Worm (Caenorhabditis elegans) whole organism, L4 larva: ENCODE results near the gene egl-13.

Experiments
- F37D6.2 ChIP-seq: sonication (generic microtip); optimal IDR thresholded peaks from 2 replicates; lab custom pipeline; 2016; ENCODE audit warnings: mild to moderate bottlenecking, missing genetic modification characterization, missing compliant biosample characterization
- R02D3.7 ChIP-seq: fragments of 150-350 bp; sonication (generic microtip); optimal IDR thresholded peaks from 3 replicates; lab custom pipeline; 2014; ENCODE audit warnings: missing biosample characterization, missing genetic modification characterization
- aha-1 ChIP-seq: fragments of 150-350 bp; peaks from one replicate; lab custom pipeline; 2014; ENCODE audit warnings: missing biosample characterization, missing genetic modification characterization
- ceh-82 ChIP-seq: sonication (generic microtip); optimal IDR thresholded peaks from 2 replicates; lab custom pipeline; 2017; ENCODE audit warnings: missing biosample characterization, missing genetic modification characterization
- lir-3 ChIP-seq: sonication (generic microtip); optimal IDR thresholded peaks from 2 replicates; lab custom pipeline; 2016; ENCODE audit warnings: mild to moderate bottlenecking, missing genetic modification characterization, missing compliant biosample characterization
- mdt-29 ChIP-seq: fragments of 200-800 bp; sonication (Bioruptor generic); IDR thresholded peaks from 2 replicates; pipeline ENCODE4 v1.3.6; 2022; ENCODE audit warnings: missing genetic modification reagents, missing genetic modification characterization, missing compliant biosample characterization
- pqm-1 ChIP-seq: sonication (generic microtip); optimal IDR thresholded peaks from 2 replicates; lab custom pipeline; 2017; ENCODE audit warnings: missing biosample characterization, missing genetic modification characterization
- skn-1 ChIP-seq: fragments of 150-350 bp; optimal IDR thresholded peaks from 2 replicates; lab custom pipeline; 2014; ENCODE audit warnings: missing biosample characterization, missing genetic modification characterization
- snpc-4 ChIP-seq: fragments of 150-350 bp; optimal IDR thresholded peaks from 2 replicates; lab custom pipeline; 2014; ENCODE audit warnings: missing biosample characterization, missing genetic modification characterization
- unc-130 ChIP-seq: sonication (generic microtip); optimal IDR thresholded peaks from 2 replicates; lab custom pipeline; 2016; ENCODE audit warnings: missing genetic modification reagents, missing genetic modification characterization, missing compliant biosample characterization
- unc-62 ChIP-seq, 3 experiments: fragments of 150-350 bp in 1 of 3; sonication (generic microtip); optimal IDR thresholded peaks in 2 of 3; peaks in 1 of 3; 1 replicate in 1 of 3; 2 replicates in 2 of 3; lab custom pipeline; 2014 to 2017; ENCODE audit warnings: missing biosample characterization in 3 of 3, missing genetic modification characterization in 3 of 3, missing genetic modification reagents in 3 of 3, missing genotype in 1 of 3
- ztf-11 ChIP-seq: fragments of 150-350 bp; optimal IDR thresholded peaks from 2 replicates; lab custom pipeline; 2014; ENCODE audit warnings: missing biosample characterization, missing genetic modification characterization

ce11 chrX:5715831-5716364, 52.3 kb downstream of the egl-13 start:
- TF ChIP-seq unc-62 (GFP tag; optimal IDR thresholded peaks at IDR 0.05 in 1 of 2; lab: Kevin White, UChicago) (no peak), unc-62 (tag; optimal IDR thresholded peaks at IDR 0.05; lab: Kevin White, UChicago) (no peak), R02D3.7 (no peak), F37D6.2 (tag; lab: Kevin White, UChicago) (no peak), unc-130 (GFP tag; lab: Kevin White, UChicago) (no peak), mdt-29 (no peak), skn-1 (tag; lab: Kevin White, UChicago) (no peak), aha-1 (tag; lab: Kevin White, UChicago) (peak; percentile 81), lir-3 (tag; lab: Kevin White, UChicago) (no peak), ceh-82 (tag; lab: Kevin White, UChicago) (no peak), pqm-1 (tag; lab: Kevin White, UChicago) (no peak), ztf-11 (tag; lab: Kevin White, UChicago) (no peak), snpc-4 (tag; lab: Kevin White, UChicago) (no peak)
